Worm (Caenorhabditis elegans): ENCODE data around the gene M02F4.1.
A peak's percentile ranks its signal among the peaks of the same experiment; 100 is the strongest.

DNA sequence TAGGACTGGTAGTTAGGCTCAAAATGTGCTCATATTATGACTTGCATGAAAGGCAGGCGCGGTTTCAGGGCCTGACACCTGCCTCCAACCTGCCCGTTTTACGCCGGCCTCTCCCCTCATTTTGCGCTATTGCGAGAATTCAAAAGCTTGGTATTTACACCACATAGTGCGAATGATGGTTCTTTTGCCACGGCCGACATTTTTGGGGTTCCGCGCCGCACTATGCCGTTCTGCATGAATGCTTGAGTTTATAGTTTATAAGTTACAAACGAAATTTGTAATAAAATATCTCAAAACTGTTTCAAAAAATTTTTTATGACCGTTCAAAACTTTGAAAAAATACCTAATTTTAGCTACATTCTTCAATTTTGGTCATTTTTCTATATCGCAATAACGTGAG lies 50.8 kb downstream of the M02F4.1 start:
- TF ChIP-seq snpc-4 (tag; optimal IDR thresholded peaks at IDR 0.05) = peak; percentile 7
- no peak for TF ChIP-seq lin-11 (tag; optimal IDR thresholded peaks at IDR 0.05)
- no peak for TF ChIP-seq mdl-1 (tag; optimal IDR thresholded peaks at IDR 0.05)
- no peak for TF ChIP-seq lin-13 (GFP tag; optimal IDR thresholded peaks at IDR 0.05)
- no peak for TF ChIP-seq ceh-82 (tag; optimal IDR thresholded peaks at IDR 0.05)
- no peak for TF ChIP-seq sma-9 (GFP tag; optimal IDR thresholded peaks at IDR 0.05)
- TF ChIP-seq sma-9 (tag; optimal IDR thresholded peaks at IDR 0.05) = no peak
- TF ChIP-seq egl-27 (tag; optimal IDR thresholded peaks at IDR 0.05) = no peak
- TF ChIP-seq aly-2 (tag; optimal IDR thresholded peaks at IDR 0.05) = no peak
- no peak for TF ChIP-seq skn-1 (tag; optimal IDR thresholded peaks at IDR 0.05)
- TF ChIP-seq elt-1 (tag; optimal IDR thresholded peaks at IDR 0.05) = no peak
- TF ChIP-seq fos-1 (tag; optimal IDR thresholded peaks at IDR 0.05) = no peak
- no peak for TF ChIP-seq lsy-2 (tag; optimal IDR thresholded peaks at IDR 0.05)
- TF ChIP-seq Y55F3AM.14 (GFP tag; optimal IDR thresholded peaks at IDR 0.05) = no peak
- no peak for TF ChIP-seq R02D3.7 (tag; optimal IDR thresholded peaks at IDR 0.05)

Measured in whole organism, L2 larva.